Worm (Caenorhabditis elegans): Measurements from ENCODE around the gene thoc-1.
A peak's percentile ranks its signal among the peaks of the same experiment; 100 is the strongest.

The thoc-1 gene

DNA sequence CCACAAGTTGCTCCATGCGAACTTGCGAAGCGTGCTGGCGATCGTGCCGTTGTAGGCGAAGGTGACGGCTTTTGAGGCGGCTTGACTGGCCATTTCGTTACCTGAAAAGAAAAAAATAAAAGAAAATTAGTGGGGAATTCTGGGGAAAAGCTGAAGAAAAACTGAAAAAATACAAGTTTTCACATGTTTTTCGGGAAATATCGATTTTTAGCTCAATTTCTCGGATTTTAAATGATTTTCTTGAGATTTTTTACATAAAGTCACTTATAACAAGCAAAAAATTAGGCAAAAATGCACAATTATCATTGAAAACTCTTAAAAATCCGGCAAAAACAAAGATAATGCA lies 909 bp upstream of the thoc-1 start, which contains the start of gene T02H6.11:
Gene T02H6.11 (minus strand): TSS at position 101 of the 346 bp plus-strand sequence.
- TF ChIP-seq dmd-8 (GFP tag; IDR thresholded peaks at IDR 0.05) (no peak), php-3 (GFP tag; IDR thresholded peaks at IDR 0.05) (no peak), lin-29 (GFP tag; IDR thresholded peaks at IDR 0.05) (no peak), fkh-10 (GFP tag; optimal IDR thresholded peaks at IDR 0.05) (no peak), fos-1 (tag; optimal IDR thresholded peaks at IDR 0.05) (no peak), daf-12 (tag; optimal IDR thresholded peaks at IDR 0.05) (no peak), spr-3 (GFP tag; optimal IDR thresholded peaks at IDR 0.05) (no peak), mep-1 (tag; optimal IDR thresholded peaks at IDR 0.05) (no peak), T26A8.4 (GFP tag; IDR thresholded peaks at IDR 0.05) (no peak), madf-9 (GFP tag; conservative IDR thresholded peaks at IDR 0.05) (no peak), unc-39 (tag; optimal IDR thresholded peaks at IDR 0.05) (no peak), mdt-29 (GFP tag; IDR thresholded peaks at IDR 0.05) (no peak), ama-1 (optimal IDR thresholded peaks at IDR 0.05) (no peak), lin-13 (GFP tag; optimal IDR thresholded peaks at IDR 0.05) (no peak), ztf-11 (tag; optimal IDR thresholded peaks at IDR 0.05) (no peak)

DNA sequence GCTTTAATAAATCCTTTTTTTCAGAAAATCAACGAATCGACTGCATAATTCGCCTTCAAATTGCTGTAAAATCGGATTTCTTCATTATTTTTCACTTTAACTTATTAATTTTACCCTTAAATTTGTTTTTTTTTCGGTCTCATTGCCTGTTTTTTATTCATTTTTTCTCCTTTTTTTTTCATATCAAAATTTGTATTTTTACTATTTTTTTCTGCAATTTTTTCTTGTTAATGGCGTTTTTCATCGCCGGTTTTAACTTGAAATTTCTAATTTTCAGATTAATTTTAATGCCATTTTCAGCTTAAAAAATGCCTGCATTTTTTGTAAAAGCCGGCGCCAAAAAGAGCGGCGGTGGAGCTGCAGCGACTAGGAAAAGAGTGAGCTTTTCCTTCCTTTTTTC lies 7.2 kb downstream of the thoc-1 start, which contains the start of gene T02H6.1:
Gene T02H6.1 (plus strand): TSS at position 301 of the 400 bp plus-strand sequence.
- TF ChIP-seq ceh-20 (GFP tag; IDR thresholded peaks at IDR 0.05) (no peak), D1046.2 (GFP tag; IDR thresholded peaks at IDR 0.05) (no peak), T20F7.1 (GFP tag; optimal IDR thresholded peaks at IDR 0.05) (no peak), fos-1 (tag; optimal IDR thresholded peaks at IDR 0.05) (no peak)

DNA sequence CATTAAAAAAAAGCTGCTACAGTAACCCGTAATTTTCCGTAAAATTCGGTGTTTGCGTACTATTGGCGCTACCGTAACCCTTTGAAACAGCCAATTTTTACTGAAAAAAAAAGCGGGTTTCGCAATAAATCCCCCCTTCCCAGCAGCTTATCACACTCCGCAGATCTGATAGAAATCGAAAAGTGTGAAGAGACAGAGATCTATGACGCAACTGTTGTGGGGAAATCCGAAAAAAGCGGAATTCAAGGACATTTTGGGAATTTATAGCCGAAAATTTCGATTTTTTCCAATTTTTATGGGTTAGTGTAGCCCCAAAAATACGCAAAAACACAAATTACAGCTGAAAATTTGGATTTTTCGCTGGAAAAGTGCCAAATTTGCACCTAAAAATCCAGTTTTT lies 20.0 kb downstream of the thoc-1 start:
- peak; percentile 14 for TF ChIP-seq aha-1 (tag)
- TF ChIP-seq Y48G9A.11 (GFP tag; IDR thresholded peaks at IDR 0.05): no peak
- no peak for TF ChIP-seq madf-9 (GFP tag; conservative IDR thresholded peaks at IDR 0.05)
- no peak for TF ChIP-seq ctbp-1 (GFP tag; IDR thresholded peaks at IDR 0.05)
- no peak for TF ChIP-seq F26F4.8 (GFP tag; conservative IDR thresholded peaks at IDR 0.05)
- no peak for TF ChIP-seq lin-39 (tag; optimal IDR thresholded peaks at IDR 0.05)
- no peak for TF ChIP-seq nhr-102 (tag; optimal IDR thresholded peaks at IDR 0.05)
- TF ChIP-seq F10B5.3 (tag; optimal IDR thresholded peaks at IDR 0.05): no peak

DNA sequence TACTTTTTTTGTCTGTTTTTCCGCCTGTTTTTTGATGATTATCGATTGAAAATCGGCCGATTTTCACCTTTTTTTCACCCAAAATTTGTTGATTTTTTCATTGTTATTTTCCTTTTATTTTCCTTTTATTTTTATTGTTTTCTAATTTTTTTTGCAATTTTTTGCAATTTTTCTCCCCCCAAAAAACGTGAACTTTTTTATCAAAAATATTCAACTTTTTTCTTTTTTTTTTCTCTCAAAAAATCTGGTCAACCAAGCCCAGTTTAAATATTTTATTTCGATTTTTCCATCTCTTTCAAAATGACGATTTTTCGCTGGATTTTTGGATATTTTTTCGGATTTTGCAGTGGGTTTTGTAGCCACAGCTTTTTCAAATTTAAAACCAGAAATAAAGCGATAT lies 21.6 kb downstream of the thoc-1 start, which contains the start of gene rfip-2:
Gene rfip-2 (plus strand): TSS at position 301 of the 400 bp plus-strand sequence.
- peak; percentile 6 for TF ChIP-seq aha-1 (tag)
- no peak for TF ChIP-seq nhr-102 (tag; optimal IDR thresholded peaks at IDR 0.05)

DNA sequence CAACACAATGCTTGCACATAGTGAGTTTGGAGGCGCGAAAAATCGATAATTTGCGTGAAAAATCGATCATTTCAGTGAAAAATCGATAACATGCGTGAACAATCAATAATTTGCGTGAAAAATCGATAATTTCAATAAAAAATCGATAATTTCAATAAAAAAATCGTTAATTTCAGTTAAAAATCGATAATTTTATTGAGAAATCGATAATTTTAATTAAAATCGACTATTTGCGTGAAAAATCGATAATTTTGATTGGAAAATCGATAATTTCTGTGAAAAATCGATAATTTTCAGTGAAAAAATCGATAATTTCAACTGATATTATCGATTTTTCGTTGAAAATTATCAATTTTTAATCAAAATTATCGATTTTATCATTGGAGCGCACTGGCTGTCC lies 22.1 kb downstream of the thoc-1 start:
- TF ChIP-seq ceh-28 (tag; optimal IDR thresholded peaks at IDR 0.05) (peak; percentile 99), aha-1 (tag) (peak; percentile 0), nhr-11 (tag; optimal IDR thresholded peaks at IDR 0.05) (no peak)

DNA sequence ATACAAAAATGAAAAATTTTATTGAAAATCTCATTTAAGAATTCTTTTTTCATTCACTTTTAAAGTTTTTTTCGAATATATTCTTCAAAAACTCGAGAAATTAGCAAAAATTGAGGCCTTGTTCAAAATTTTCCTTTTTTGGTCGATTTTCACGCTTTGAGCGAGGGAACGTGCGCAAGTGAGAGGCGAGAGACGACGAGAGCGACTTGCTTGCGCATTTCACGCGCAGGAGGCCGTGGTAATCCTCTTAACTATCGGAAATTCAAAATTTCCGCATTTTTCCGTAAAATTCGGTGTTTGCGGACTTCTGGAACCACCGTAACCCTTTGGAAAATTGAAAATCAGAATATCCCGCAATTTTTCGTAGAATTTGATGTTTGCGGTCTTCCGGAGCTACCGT lies 28.0 kb downstream of the thoc-1 start:
- TF ChIP-seq lin-15B (tag; optimal IDR thresholded peaks at IDR 0.05): no peak
- no peak for TF ChIP-seq D1046.2 (GFP tag; IDR thresholded peaks at IDR 0.05)
- TF ChIP-seq skn-1 (tag; optimal IDR thresholded peaks at IDR 0.05): no peak
- TF ChIP-seq hmg-1.1 (GFP tag; IDR thresholded peaks at IDR 0.05): peak; percentile 39; the same call in 1 of the 2 replicates
- TF ChIP-seq nhr-25 (tag; optimal IDR thresholded peaks at IDR 0.05; ENCODE audit: borderline replicate concordance, insufficient read depth): no peak
- TF ChIP-seq lin-39 (tag; optimal IDR thresholded peaks at IDR 0.05): no peak
- no peak for TF ChIP-seq tag-97 (GFP tag; IDR thresholded peaks at IDR 0.05)
- no peak for TF ChIP-seq egl-27 (tag; optimal IDR thresholded peaks at IDR 0.05)
- no peak for TF ChIP-seq set-16 (GFP tag; IDR thresholded peaks at IDR 0.05)
- TF ChIP-seq F49E8.2 (tag; optimal IDR thresholded peaks at IDR 0.05; ENCODE audit: borderline replicate concordance): no peak
- TF ChIP-seq dve-1 (tag; optimal IDR thresholded peaks at IDR 0.05; ENCODE audit: insufficient read depth): no peak
- TF ChIP-seq aha-1 (tag): peak; percentile 67
- no peak for TF ChIP-seq snpc-4 (tag; optimal IDR thresholded peaks at IDR 0.05)
- TF ChIP-seq ceh-82 (tag; optimal IDR thresholded peaks at IDR 0.05): no peak
- TF ChIP-seq mdl-1 (tag; optimal IDR thresholded peaks at IDR 0.05): no peak
- TF ChIP-seq unc-62 (GFP tag; optimal IDR thresholded peaks at IDR 0.05 in 1 of 2): no peak
- TF ChIP-seq unc-62 (tag; optimal IDR thresholded peaks at IDR 0.05): no peak
- TF ChIP-seq lir-3 (tag; optimal IDR thresholded peaks at IDR 0.05): no peak
- no peak for TF ChIP-seq zag-1 (tag; optimal IDR thresholded peaks at IDR 0.05)
- no peak for TF ChIP-seq lim-7 (GFP tag; IDR thresholded peaks at IDR 0.05)
- TF ChIP-seq sdz-12 (GFP tag; optimal IDR thresholded peaks at IDR 0.05): no peak
- no peak for TF ChIP-seq daf-12 (tag; optimal IDR thresholded peaks at IDR 0.05)

Data from whole organism, L4 larva.